Worm (Caenorhabditis elegans): Measurements from ENCODE around the gene srh-74.

srh-74 gene

ce11 chrV:11029309-11029708 lies 19.3 kb downstream of the srh-74 start (continued):
- no peak for TF ChIP-seq pha-4 (tag; optimal IDR thresholded peaks at IDR 0.05)
- 0 out of 2 replicates have a peak, but pooled peaks have one; percentile 27 for TF ChIP-seq ceh-91 (GFP tag; IDR thresholded peaks at IDR 0.05)
- peak; percentile 5 for TF ChIP-seq attf-5 (GFP tag; optimal IDR thresholded peaks at IDR 0.05)
- TF ChIP-seq hlh-12 (tag; optimal IDR thresholded peaks at IDR 0.05), result no peak
- peak; percentile 51; the same call in 1 of the 2 replicates for TF ChIP-seq dox-1 (GFP tag; IDR thresholded peaks at IDR 0.05)
- TF ChIP-seq let-526 (GFP tag; IDR thresholded peaks at IDR 0.05), result 0 out of 2 replicates have a peak, but pooled peaks have one; percentile 34
- TF ChIP-seq lin-54 (GFP tag; optimal IDR thresholded peaks at IDR 0.05), result peak; percentile 92
- peak; percentile 14 to 26 for TF ChIP-seq rec-8 (tag; optimal IDR thresholded peaks at IDR 0.05)
- peak; percentile 43; the same call in 1 of the 2 replicates for TF ChIP-seq F33H1.4 (GFP tag; IDR thresholded peaks at IDR 0.05)
- no peak for TF ChIP-seq Y56A3A.18 (GFP tag; IDR thresholded peaks at IDR 0.05)
- TF ChIP-seq pbrm-1 (GFP tag; IDR thresholded peaks at IDR 0.05), result peak; percentile 41; the same call in 1 of the 2 replicates
- TF ChIP-seq lir-1 (GFP tag; conservative IDR thresholded peaks at IDR 0.05), result peak; percentile 50; the same call in 1 of the 2 replicates
- peak; percentile 56 for TF ChIP-seq ceh-27 (GFP tag; optimal IDR thresholded peaks at IDR 0.05)
- peak; percentile 54 for TF ChIP-seq dpl-1 (GFP tag; optimal IDR thresholded peaks at IDR 0.05)
- TF ChIP-seq chd-7 (tag; optimal IDR thresholded peaks at IDR 0.05), result peak; percentile 9
- no peak for TF ChIP-seq nfyb-1 (GFP tag; IDR thresholded peaks at IDR 0.05)
- peak; percentile 72 for TF ChIP-seq efl-1 (GFP tag; optimal IDR thresholded peaks at IDR 0.05)
- 0 out of 2 replicates have a peak, but pooled peaks have one; percentile 23 for TF ChIP-seq B0019.2 (GFP tag; conservative IDR thresholded peaks at IDR 0.05)
- TF ChIP-seq cebp-1 (GFP tag; IDR thresholded peaks at IDR 0.05), result no peak
- peak; percentile 23 for TF ChIP-seq cebp-1 (tag; optimal IDR thresholded peaks at IDR 0.05)
- TF ChIP-seq snpc-4 (GFP tag; optimal IDR thresholded peaks at IDR 0.05), result no peak
- no peak for TF ChIP-seq snpc-4 (tag; optimal IDR thresholded peaks at IDR 0.05)
- TF ChIP-seq ZK185.1 (tag; optimal IDR thresholded peaks at IDR 0.05; ENCODE audit: poor library complexity, severe bottlenecking), result peak; percentile 83
- TF ChIP-seq madf-3 (GFP tag; IDR thresholded peaks at IDR 0.05), result 0 out of 2 replicates have a peak, but pooled peaks have one; percentile 56

ce11 chrV:11027740-11028139 lies 20.8 kb downstream of the srh-74 start:
- TF ChIP-seq him-1 (tag; optimal IDR thresholded peaks at IDR 0.05) (no peak), F39B2.1 (GFP tag; IDR thresholded peaks at IDR 0.05) (no peak), tbx-9 (tag; optimal IDR thresholded peaks at IDR 0.05; ENCODE audit: borderline replicate concordance) (no peak), ekl-4 (GFP tag; IDR thresholded peaks at IDR 0.05) (no peak), T07F8.4 (tag; optimal IDR thresholded peaks at IDR 0.05) (no peak)

ce11 chrV:11022817-11023216 lies 25.8 kb downstream of the srh-74 start, which contains the start of the genes C13G3.12 and hot-6:
Gene C13G3.12 (minus strand): TSS chrV:11022917.
Gene hot-6 (minus strand): TSS chrV:11022937.
- TF ChIP-seq mxl-1 (tag; optimal IDR thresholded peaks at IDR 0.05), result no peak

- TF ChIP-seq mel-28 (tag; optimal IDR thresholded peaks at IDR 0.05; ENCODE audit: borderline replicate concordance), result no peak
Measured at ce11 chrV:11016846-11017553, 31.6 kb downstream of the srh-74 start.

- no peak for TF ChIP-seq madf-6 (GFP tag; IDR thresholded peaks at IDR 0.05)
- TF ChIP-seq ets-4 (GFP tag; optimal IDR thresholded peaks at IDR 0.05), result no peak
- no peak for TF ChIP-seq sptf-2 (GFP tag; optimal IDR thresholded peaks at IDR 0.05)
- no peak for TF ChIP-seq T26A5.8 (tag; optimal IDR thresholded peaks at IDR 0.05)
- TF ChIP-seq F52B5.7 (tag; optimal IDR thresholded peaks at IDR 0.05), result no peak
- no peak for TF ChIP-seq ceh-27 (GFP tag; optimal IDR thresholded peaks at IDR 0.05)
- TF ChIP-seq F22D6.2 (tag; optimal IDR thresholded peaks at IDR 0.05), result no peak
- TF ChIP-seq B0035.1 (tag; optimal IDR thresholded peaks at IDR 0.05), result no peak
- TF ChIP-seq B0261.1 (tag; optimal IDR thresholded peaks at IDR 0.05), result no peak
- TF ChIP-seq F57A8.1 (GFP tag; optimal IDR thresholded peaks at IDR 0.05), result no peak
- TF ChIP-seq ztf-22 (GFP tag; optimal IDR thresholded peaks at IDR 0.05), result no peak
- no peak for TF ChIP-seq ceh-58 (GFP tag; IDR thresholded peaks at IDR 0.05)
- TF ChIP-seq mel-28 (tag; optimal IDR thresholded peaks at IDR 0.05; ENCODE audit: borderline replicate concordance), result no peak
Measured at ce11 chrV:11014758-11015157, 33.8 kb downstream of the srh-74 start.
